Worm (Caenorhabditis elegans): ENCODE results near the gene C47E8.9.

- TF ChIP-seq nhr-25 (tag; optimal IDR thresholded peaks at IDR 0.05; ENCODE audit: borderline replicate concordance, insufficient read depth) (no peak), snpc-4 (tag; optimal IDR thresholded peaks at IDR 0.05) (no peak), egl-27 (tag; optimal IDR thresholded peaks at IDR 0.05) (no peak), zip-11 (GFP tag; IDR thresholded peaks at IDR 0.05) (no peak), skn-1 (tag; optimal IDR thresholded peaks at IDR 0.05) (no peak), T26A8.4 (GFP tag; IDR thresholded peaks at IDR 0.05) (no peak), Y75B8A.6 (GFP tag; IDR thresholded peaks at IDR 0.05) (no peak), zag-1 (tag; optimal IDR thresholded peaks at IDR 0.05) (no peak), aly-2 (tag; optimal IDR thresholded peaks at IDR 0.05) (no peak), rbr-2 (tag; optimal IDR thresholded peaks at IDR 0.05) (no peak), jun-1 (tag; optimal IDR thresholded peaks at IDR 0.05) (no peak), ceh-32 (tag; optimal IDR thresholded peaks at IDR 0.05; ENCODE audit: poor library complexity) (no peak), lim-7 (GFP tag; IDR thresholded peaks at IDR 0.05) (no peak), nhr-11 (tag; optimal IDR thresholded peaks at IDR 0.05) (no peak)
These were observed 34.9 kb downstream of the C47E8.9 start for ce11 chrV:14698005-14698404.

Data from whole organism, L4 larva.